Worm (Caenorhabditis elegans) whole organism, L1 larva: ENCODE measurements around the gene trx-2.

Source experiments
- C16A3.4 ChIP-seq: fragments of 150-350 bp; optimal IDR thresholded peaks from 2 replicates; lab custom pipeline; 2014; ENCODE audit warnings: missing biosample characterization, missing genetic modification characterization
- C34B4.2 ChIP-seq: sonication (generic microtip); optimal IDR thresholded peaks from 2 replicates; lab custom pipeline; 2017; ENCODE audit warnings: mild to moderate bottlenecking, missing genetic modification characterization, missing compliant biosample characterization
- F16B12.6 ChIP-seq: fragments of 150-350 bp; optimal IDR thresholded peaks from 2 replicates; lab custom pipeline; 2014; ENCODE audit warnings: missing biosample characterization, missing genetic modification characterization
- Y116A8C.19 ChIP-seq: sonication (generic microtip); optimal IDR thresholded peaks from 2 replicates; lab custom pipeline; 2016; ENCODE audit warnings: missing compliant biosample characterization, missing genetic modification characterization, borderline replicate concordance
- alr-1 ChIP-seq: fragments of 200-800 bp; sonication (Bioruptor generic); optimal IDR thresholded peaks from 2 replicates; lab custom pipeline; 2018; ENCODE audit warnings: borderline replicate concordance, mild to moderate bottlenecking, missing genetic modification characterization, missing compliant biosample characterization
- aly-2 ChIP-seq: fragments of 150-350 bp; optimal IDR thresholded peaks from 2 replicates; lab custom pipeline; 2014; ENCODE audit warnings: missing biosample characterization, missing genetic modification characterization
- ama-1 ChIP-seq: fragments of 150-350 bp; optimal IDR thresholded peaks from 2 replicates; lab custom pipeline; 2014
- blmp-1 ChIP-seq: fragments of 150-350 bp; optimal IDR thresholded peaks from 2 replicates; lab custom pipeline; 2014; ENCODE audit warnings: missing biosample characterization, missing genetic modification characterization
- ceh-88 ChIP-seq: fragments of 200-800 bp; sonication (Bioruptor generic); IDR thresholded peaks from 2 replicates; pipeline ENCODE4 v1.3.6; 2022; ENCODE audit warnings: missing genetic modification characterization, missing compliant biosample characterization
- ceh-90 ChIP-seq: sonication (generic microtip); optimal IDR thresholded peaks from 2 replicates; lab custom pipeline; 2016; ENCODE audit warnings: missing genetic modification characterization, missing compliant biosample characterization
- dpl-1 ChIP-seq, 3 experiments: fragments of 150-350 bp in 2 of 3; sonication (generic microtip) in 1 of 3; optimal IDR thresholded peaks; 2 replicates each; lab custom pipeline; 2014 to 2017; ENCODE audit warnings: missing biosample characterization in 3 of 3, missing genetic modification characterization in 3 of 3, missing genetic modification reagents in 3 of 3
- dsc-1 ChIP-seq: sonication (generic microtip); optimal IDR thresholded peaks from 2 replicates; lab custom pipeline; 2016; ENCODE audit warnings: mild to moderate bottlenecking, missing genetic modification characterization, missing compliant biosample characterization
- efl-3 ChIP-seq: fragments of 200-800 bp; sonication (Bioruptor generic); optimal IDR thresholded peaks from 2 replicates; lab custom pipeline; 2018; ENCODE audit warnings: mild to moderate bottlenecking, missing genetic modification characterization, missing compliant biosample characterization
- egl-27 ChIP-seq, 2 experiments: fragments of 150-350 bp in 1 of 2; sonication (generic microtip); optimal IDR thresholded peaks; 3 replicates each; lab custom pipeline; 2017 to 2018; ENCODE audit warnings: missing biosample characterization in 2 of 2, missing genetic modification characterization in 2 of 2, missing genetic modification reagents in 2 of 2
- elt-2 ChIP-seq: sonication (generic microtip); optimal IDR thresholded peaks from 2 replicates; lab custom pipeline; 2016; ENCODE audit warnings: missing genetic modification characterization, mild to moderate bottlenecking, inconsistent platforms, missing compliant biosample characterization, missing genetic modification reagents
- fkh-10 ChIP-seq: sonication (generic microtip); optimal IDR thresholded peaks from 2 replicates; lab custom pipeline; 2017; ENCODE audit warnings: missing biosample characterization, missing genetic modification reagents, missing genetic modification characterization
- fkh-4 ChIP-seq: sonication (generic microtip); optimal IDR thresholded peaks from 2 replicates; lab custom pipeline; 2016; ENCODE audit warnings: missing compliant biosample characterization, missing genetic modification characterization, borderline replicate concordance
- fkh-8 ChIP-seq: sonication (generic microtip); optimal IDR thresholded peaks from 2 replicates; lab custom pipeline; 2016; ENCODE audit warnings: mild to moderate bottlenecking, missing genetic modification characterization, missing compliant biosample characterization
- grh-1 ChIP-seq: fragments of 200-800 bp; sonication (Bioruptor generic); IDR thresholded peaks from 2 replicates; pipeline ENCODE4 v1.3.6; 2022; ENCODE audit warnings: missing genetic modification reagents, missing genetic modification characterization, missing compliant biosample characterization
- hlh-17 ChIP-seq: fragments of 200-800 bp; sonication (Bioruptor generic); optimal IDR thresholded peaks from 2 replicates; lab custom pipeline; 2018; ENCODE audit warnings: missing genetic modification characterization, mild to moderate bottlenecking, missing compliant biosample characterization, moderate library complexity, borderline replicate concordance
- hlh-4 ChIP-seq: sonication (generic microtip); optimal IDR thresholded peaks from 2 replicates; lab custom pipeline; 2016; ENCODE audit warnings: mild to moderate bottlenecking, missing genetic modification characterization, missing compliant biosample characterization
- hpl-2 ChIP-seq: fragments of 150-350 bp; optimal IDR thresholded peaks from 2 replicates; lab custom pipeline; 2014; ENCODE audit warnings: missing biosample characterization, missing genetic modification reagents, missing genetic modification characterization
- irx-1 ChIP-seq: sonication (generic microtip); optimal IDR thresholded peaks from 2 replicates; lab custom pipeline; 2016; ENCODE audit warnings: missing genetic modification characterization, missing compliant biosample characterization
- isw-1 ChIP-seq: fragments of 200-800 bp; sonication (Bioruptor generic); IDR thresholded peaks from 2 replicates; pipeline ENCODE4 v1.3.6; 2022; ENCODE audit warnings: missing genetic modification characterization, missing compliant biosample characterization
- lin-13 ChIP-seq: fragments of 150-350 bp; optimal IDR thresholded peaks from 2 replicates; lab custom pipeline; 2014; ENCODE audit warnings: missing biosample characterization, missing genetic modification reagents, missing genetic modification characterization
- lin-14 ChIP-seq: fragments of 200-800 bp; sonication (Bioruptor generic); optimal IDR thresholded peaks from 2 replicates; lab custom pipeline; 2018; ENCODE audit warnings: mild to moderate bottlenecking, missing genetic modification characterization, moderate library complexity, missing compliant biosample characterization
- lin-15B ChIP-seq: fragments of 150-350 bp; sonication (generic microtip); optimal IDR thresholded peaks from 3 replicates; lab custom pipeline; 2014; ENCODE audit warnings: missing biosample characterization, missing genetic modification characterization
- lin-39 ChIP-seq: fragments of 150-350 bp; optimal IDR thresholded peaks from 2 replicates; lab custom pipeline; 2014; ENCODE audit warnings: missing biosample characterization, missing genetic modification reagents, missing genetic modification characterization
- lsy-2 ChIP-seq, 2 experiments: fragments of 150-350 bp; optimal IDR thresholded peaks; 2 replicates each; lab custom pipeline; 2014; ENCODE audit warnings: missing biosample characterization in 2 of 2, missing genetic modification characterization in 2 of 2
- mdl-1 ChIP-seq, 2 experiments: fragments of 150-350 bp; optimal IDR thresholded peaks; 2 replicates each; lab custom pipeline; 2014 to 2017; ENCODE audit warnings: missing biosample characterization in 2 of 2, missing genetic modification characterization in 2 of 2, inconsistent platforms in 1 of 2
- mef-2 ChIP-seq: fragments of 150-350 bp; optimal IDR thresholded peaks from 2 replicates; lab custom pipeline; 2014; ENCODE audit warnings: missing biosample characterization, missing genetic modification characterization
- nhr-11 ChIP-seq: fragments of 150-350 bp; optimal IDR thresholded peaks from 2 replicates; lab custom pipeline; 2014; ENCODE audit warnings: missing biosample characterization, missing genetic modification characterization
- nhr-12 ChIP-seq: sonication (generic microtip); optimal IDR thresholded peaks from 2 replicates; lab custom pipeline; 2017; ENCODE audit warnings: missing biosample characterization, missing genetic modification characterization
- nhr-237 ChIP-seq: fragments of 150-350 bp; optimal IDR thresholded peaks from 2 replicates; lab custom pipeline; 2014; ENCODE audit warnings: missing biosample characterization, missing genetic modification characterization
- nhr-28 ChIP-seq: fragments of 150-350 bp; optimal IDR thresholded peaks from 2 replicates; lab custom pipeline; 2014; ENCODE audit warnings: missing biosample characterization, missing genetic modification characterization
- nhr-71 ChIP-seq: sonication (generic microtip); optimal IDR thresholded peaks from 2 replicates; lab custom pipeline; 2016; ENCODE audit warnings: mild to moderate bottlenecking, missing genetic modification characterization, moderate library complexity, missing compliant biosample characterization
- nhr-76 ChIP-seq: sonication (generic microtip); optimal IDR thresholded peaks from 2 replicates; lab custom pipeline; 2017; ENCODE audit warnings: missing biosample characterization, missing genetic modification characterization
- nhr-77 ChIP-seq: fragments of 150-350 bp; optimal IDR thresholded peaks from 2 replicates; lab custom pipeline; 2014; ENCODE audit warnings: missing biosample characterization, missing genetic modification characterization
- nhr-90 ChIP-seq: sonication (generic microtip); optimal IDR thresholded peaks from 2 replicates; lab custom pipeline; 2016; ENCODE audit warnings: mild to moderate bottlenecking, missing genetic modification characterization, missing compliant biosample characterization; ENCODE audit not compliant: poor library complexity
- pag-3 ChIP-seq: sonication (generic microtip); optimal IDR thresholded peaks from 2 replicates; lab custom pipeline; 2017; ENCODE audit warnings: missing genetic modification characterization, mild to moderate bottlenecking, missing compliant biosample characterization, antibody characterized with exemption, borderline replicate concordance; ENCODE audit not compliant: insufficient read depth
- rnt-1 ChIP-seq: sonication (generic microtip); optimal IDR thresholded peaks from 2 replicates; lab custom pipeline; 2016; ENCODE audit warnings: mild to moderate bottlenecking, missing genetic modification characterization, moderate library complexity, missing compliant biosample characterization
- skn-1 ChIP-seq: fragments of 150-350 bp; optimal IDR thresholded peaks from 2 replicates; lab custom pipeline; 2014; ENCODE audit warnings: missing biosample characterization, missing genetic modification characterization
- snu-23 ChIP-seq: sonication (generic microtip); optimal IDR thresholded peaks from 2 replicates; lab custom pipeline; 2016; ENCODE audit warnings: missing genetic modification characterization, missing compliant biosample characterization
- sup-37 ChIP-seq: fragments of 200-800 bp; sonication (Bioruptor generic); optimal IDR thresholded peaks from 2 replicates; lab custom pipeline; 2018; ENCODE audit warnings: mild to moderate bottlenecking, missing genetic modification characterization, missing compliant biosample characterization
- swsn-7 ChIP-seq: sonication (generic microtip); optimal IDR thresholded peaks from 2 replicates; lab custom pipeline; 2016; ENCODE audit warnings: missing genetic modification characterization, missing compliant biosample characterization
- tbx-2 ChIP-seq: sonication (generic microtip); optimal IDR thresholded peaks from 2 replicates; lab custom pipeline; 2016; ENCODE audit warnings: missing genetic modification characterization, missing compliant biosample characterization
- tlp-1 ChIP-seq: fragments of 150-350 bp; optimal IDR thresholded peaks from 2 replicates; lab custom pipeline; 2014; ENCODE audit warnings: missing biosample characterization, missing genetic modification characterization
- unc-130 ChIP-seq: fragments of 150-350 bp; optimal IDR thresholded peaks from 2 replicates; lab custom pipeline; 2017; ENCODE audit warnings: missing biosample characterization, missing genetic modification characterization, inconsistent platforms
- unc-86 ChIP-seq: sonication (generic microtip); optimal IDR thresholded peaks from 2 replicates; lab custom pipeline; 2016; ENCODE audit warnings: missing genetic modification characterization, missing compliant biosample characterization
- vab-15 ChIP-seq: sonication (generic microtip); optimal IDR thresholded peaks from 2 replicates; lab custom pipeline; 2017; ENCODE audit warnings: missing genotype, mild to moderate bottlenecking, missing genetic modification characterization, missing compliant biosample characterization
- zag-1 ChIP-seq: fragments of 150-350 bp; optimal IDR thresholded peaks from 2 replicates; lab custom pipeline; 2014; ENCODE audit warnings: missing biosample characterization, missing genetic modification characterization
- ztf-11 ChIP-seq, 2 experiments: sonication (generic microtip); optimal IDR thresholded peaks; 2 replicates each; lab custom pipeline; 2016 to 2017; ENCODE audit warnings: missing genetic modification characterization in 2 of 2, missing biosample characterization in 1 of 2, missing compliant biosample characterization in 1 of 2
- ztf-4 ChIP-seq: fragments of 150-350 bp; optimal IDR thresholded peaks from 2 replicates; lab custom pipeline; 2014; ENCODE audit warnings: missing biosample characterization, missing genetic modification characterization

trx-2 gene

DNA sequence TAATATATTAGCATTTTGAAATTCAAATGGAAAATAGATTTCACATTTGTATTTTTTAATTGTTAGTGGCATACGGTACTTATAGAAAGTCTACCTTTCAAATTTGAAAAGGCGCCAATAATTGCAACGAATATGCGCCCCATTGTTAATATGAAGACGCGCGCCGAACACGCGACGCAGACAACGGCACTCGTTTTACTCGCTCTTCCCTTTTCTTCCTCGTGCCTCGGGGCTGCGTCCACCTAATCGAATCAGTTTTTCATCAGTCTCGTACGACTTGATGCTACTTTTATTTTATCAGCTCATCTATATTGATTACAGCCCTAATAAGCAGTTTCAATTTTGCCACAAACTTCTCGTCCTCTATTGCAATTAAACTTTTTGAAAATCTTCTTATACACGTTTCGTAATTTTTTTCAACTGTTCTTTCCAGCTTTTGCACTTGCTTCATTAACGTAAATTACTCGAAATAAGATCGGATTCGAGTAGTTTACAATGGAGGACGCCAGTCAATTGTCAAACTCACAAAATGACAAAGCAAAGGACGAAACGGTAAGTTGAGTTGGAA, 47.4 kb downstream of the trx-2 start, which contains the start of gene cash-1:
Gene cash-1, plus strand, starts transcription at position 432 of the 568 bp plus-strand sequence.
- TF ChIP-seq dsc-1 (tag; lab: Kevin White, UChicago) (peak; percentile 12), lin-39 (tag; lab: Kevin White, UChicago) (no peak), ztf-4 (tag; lab: Kevin White, UChicago) (no peak), skn-1 (peak; percentile 77), nhr-71 (tag; lab: Kevin White, UChicago) (peak; percentile 82), dpl-1 (GFP tag; optimal IDR thresholded peaks at IDR 0.05; lab: Kevin White, UChicago) (peak; percentile 80 to 89 (median 83)), lsy-2 (tag; optimal IDR thresholded peaks at IDR 0.05; lab: Kevin White, UChicago) (peak; percentile 56 to 86), unc-130 (peak; percentile 68), nhr-237 (tag; lab: Kevin White, UChicago) (no peak), fkh-10 (GFP tag; lab: Kevin White, UChicago) (peak; percentile 36), nhr-12 (no peak), lin-15B (tag; lab: Kevin White, UChicago) (peak; percentile 85), fkh-8 (tag; lab: Kevin White, UChicago) (peak; percentile 71), C34B4.2 (no peak), sup-37 (GFP tag; lab: Kevin White, UChicago) (no peak), F16B12.6 (tag; lab: Kevin White, UChicago) (peak; percentile 10), zag-1 (tag; lab: Kevin White, UChicago) (no peak), lin-14 (GFP tag; lab: Kevin White, UChicago) (peak; percentile 84), snu-23 (GFP tag; lab: Kevin White, UChicago) (peak; percentile 72), egl-27 (tag; optimal IDR thresholded peaks at IDR 0.05; lab: Kevin White, UChicago) (no peak), mdl-1 (tag; optimal IDR thresholded peaks at IDR 0.05; lab: Kevin White, UChicago) (peak in 1 of 2 experiments; percentile 82), nhr-28 (no peak), ztf-11 (tag; optimal IDR thresholded peaks at IDR 0.05; lab: Kevin White, UChicago) (no peak), fkh-4 (tag; lab: Kevin White, UChicago) (no peak), isw-1 (GFP tag; lab: Robert Waterston, UW) (peak; percentile 67), ceh-88 (GFP tag; lab: Robert Waterston, UW) (no peak; the same call in 1 of the 2 replicates), ama-1 (lab: Kevin White, UChicago) (no peak), hpl-2 (GFP tag; lab: Kevin White, UChicago) (peak; percentile 14), irx-1 (tag; lab: Kevin White, UChicago) (no peak), lin-13 (GFP tag; lab: Kevin White, UChicago) (peak; percentile 52), nhr-77 (tag; lab: Kevin White, UChicago) (peak; percentile 39), ceh-90 (tag; lab: Kevin White, UChicago) (no peak), efl-3 (GFP tag; lab: Kevin White, UChicago) (no peak), grh-1 (GFP tag; lab: Robert Waterston, UW) (no peak), elt-2 (peak; percentile 43), mef-2 (tag; lab: Kevin White, UChicago) (no peak), swsn-7 (tag; lab: Kevin White, UChicago) (peak; percentile 61), unc-86 (tag; lab: Kevin White, UChicago) (no peak), C16A3.4 (tag; lab: Kevin White, UChicago) (peak; percentile 38), nhr-76 (no peak), hlh-4 (no peak), aly-2 (tag; lab: Kevin White, UChicago) (no peak), hlh-17 (GFP tag; lab: Kevin White, UChicago) (no peak), tlp-1 (tag; lab: Kevin White, UChicago) (no peak), blmp-1 (tag; lab: Kevin White, UChicago) (peak; percentile 74), Y116A8C.19 (tag; lab: Kevin White, UChicago) (no peak), tbx-2 (tag; lab: Kevin White, UChicago) (peak; percentile 71), vab-15 (peak; percentile 46), nhr-90 (tag; lab: Kevin White, UChicago) (peak; percentile 60), pag-3 (tag; lab: Kevin White, UChicago) (no peak), rnt-1 (tag; lab: Kevin White, UChicago) (peak; percentile 68), nhr-11 (tag; lab: Kevin White, UChicago) (no peak), alr-1 (tag; lab: Kevin White, UChicago) (no peak)
